Fruit fly (Drosophila melanogaster) whole organism, embryonic: Measurements from ENCODE around the gene CG31957.

Source experiments
- CG10209 ChIP-seq: fragments of 200-800 bp; sonication (Bioruptor generic); optimal IDR thresholded peaks from 3 replicates; lab custom pipeline; 2017; ENCODE audit warnings: missing biosample characterization, mild to moderate bottlenecking, missing genetic modification characterization, missing genetic modification reagents
- CG10321 ChIP-seq: fragments of 200-800 bp; sonication (Bioruptor generic); IDR thresholded peaks from 2 replicates; pipeline ENCODE4 v1.3.6; 2022; ENCODE audit warnings: missing biosample characterization, missing genetic modification characterization
- CG12071 ChIP-seq: fragments of 200-800 bp; sonication (Bioruptor generic); optimal IDR thresholded peaks from 3 replicates; lab custom pipeline; 2018; ENCODE audit warnings: missing biosample characterization, mild to moderate bottlenecking, missing genetic modification characterization
- CG12391 ChIP-seq: fragments of 200-800 bp; sonication (Bioruptor generic); optimal IDR thresholded peaks from 3 replicates; lab custom pipeline; 2018; ENCODE audit warnings: missing biosample characterization, mild to moderate bottlenecking, missing genetic modification characterization, moderate library complexity
- CG13624 ChIP-seq: fragments of 200-800 bp; sonication (Bioruptor generic); optimal IDR thresholded peaks from 2 replicates; lab custom pipeline; 2016; ENCODE audit warnings: missing biosample characterization, missing genetic modification characterization
- CG15073 ChIP-seq: fragments of 200-800 bp; sonication (Bioruptor generic); optimal IDR thresholded peaks from 2 replicates; lab custom pipeline; 2016; ENCODE audit warnings: missing biosample characterization, missing genetic modification characterization
- CG15479 ChIP-seq: fragments of 200-800 bp; sonication (Bioruptor generic); optimal IDR thresholded peaks from 3 replicates; lab custom pipeline; 2019; ENCODE audit warnings: missing biosample characterization, mild to moderate bottlenecking, missing genetic modification characterization, moderate library complexity
- CG15601 ChIP-seq: fragments of 200-800 bp; sonication (Bioruptor generic); optimal IDR thresholded peaks from 3 replicates; lab custom pipeline; 2019; ENCODE audit warnings: missing biosample characterization, mild to moderate bottlenecking, missing genetic modification characterization, moderate library complexity
- CG1647 ChIP-seq: fragments of 200-800 bp; sonication (Bioruptor generic); optimal IDR thresholded peaks from 3 replicates; lab custom pipeline; 2016; ENCODE audit warnings: missing biosample characterization, missing genetic modification characterization
- CG17829 ChIP-seq: fragments of 200-800 bp; optimal IDR thresholded peaks from 2 replicates; lab custom pipeline; 2019; ENCODE audit warnings: missing biosample characterization, mild to moderate bottlenecking, missing genetic modification characterization, moderate library complexity
- CG1792 ChIP-seq: fragments of 200-800 bp; sonication (Bioruptor generic); optimal IDR thresholded peaks from 2 replicates; lab custom pipeline; 2016; ENCODE audit warnings: missing biosample characterization, missing genetic modification characterization
- CG2129 ChIP-seq: fragments of 200-800 bp; sonication (Bioruptor generic); IDR thresholded peaks from 2 replicates; pipeline ENCODE4 v1.3.6; 2022; ENCODE audit warnings: missing biosample characterization, missing genetic modification characterization; ENCODE audit not compliant: partially characterized antibody
- CG30431 ChIP-seq: fragments of 200-800 bp; sonication (Bioruptor generic); optimal IDR thresholded peaks from 2 replicates; lab custom pipeline; 2017; ENCODE audit warnings: missing biosample characterization, missing genetic modification characterization
- CG33557 ChIP-seq: fragments of 200-800 bp; sonication (Bioruptor generic); optimal IDR thresholded peaks from 2 replicates; lab custom pipeline; 2019; ENCODE audit warnings: missing biosample characterization, mild to moderate bottlenecking, missing genetic modification characterization, moderate library complexity
- CG34224 ChIP-seq: fragments of 200-800 bp; sonication (Bioruptor generic); IDR thresholded peaks from 3 replicates; pipeline ENCODE4 v1.3.6; 2022; ENCODE audit warnings: missing biosample characterization, missing genetic modification characterization; ENCODE audit not compliant: partially characterized antibody
- CG4820 ChIP-seq: fragments of 200-800 bp; sonication (Bioruptor generic); optimal IDR thresholded peaks from 3 replicates; lab custom pipeline; 2016; ENCODE audit warnings: missing biosample characterization, missing genetic modification characterization
- CG6175 ChIP-seq: fragments of 200-800 bp; sonication (Bioruptor generic); IDR thresholded peaks from 3 replicates; pipeline ENCODE4 v1.3.6; 2022; ENCODE audit warnings: missing biosample characterization, missing genetic modification characterization
- CG6689 ChIP-seq: fragments of 200-800 bp; sonication (Bioruptor generic); IDR thresholded peaks from 2 replicates; pipeline ENCODE4 v1.3.6; 2022; ENCODE audit warnings: missing biosample characterization, missing genetic modification characterization
- CG6813 ChIP-seq: fragments of 200-800 bp; sonication (Bioruptor generic); optimal IDR thresholded peaks from 2 replicates; lab custom pipeline; 2017; ENCODE audit warnings: missing biosample characterization, missing genetic modification characterization, mild to moderate bottlenecking, moderate library complexity, missing genetic modification reagents
- CG7745 ChIP-seq: fragments of 200-800 bp; sonication (Bioruptor generic); optimal IDR thresholded peaks from 2 replicates; lab custom pipeline; 2018; ENCODE audit warnings: missing biosample characterization, mild to moderate bottlenecking, missing genetic modification characterization, moderate library complexity
- CG8478 ChIP-seq: fragments of >200 bp; optimal IDR thresholded peaks from 2 replicates; lab custom pipeline; 2018
- CG8944 ChIP-seq: fragments of 200-800 bp; sonication (Bioruptor generic); optimal IDR thresholded peaks from 3 replicates; lab custom pipeline; 2016; ENCODE audit warnings: missing biosample characterization, missing genetic modification characterization
- D ChIP-seq, 2 experiments: fragments of 200-800 bp in 1 of 2; fragments of >200 bp in 1 of 2; sonication (Bioruptor generic) in 1 of 2; optimal IDR thresholded peaks; 2 replicates in 1 of 2; 3 replicates in 1 of 2; lab custom pipeline; 2017; ENCODE audit warnings: mild to moderate bottlenecking in 1 of 2, missing biosample characterization in 1 of 2, missing genetic modification characterization in 1 of 2, missing genetic modification reagents in 1 of 2
- Deaf1 ChIP-seq: fragments of 200-800 bp; optimal IDR thresholded peaks from 3 replicates; lab custom pipeline; 2019; ENCODE audit warnings: missing biosample characterization, mild to moderate bottlenecking, missing genetic modification characterization, moderate library complexity
- Dref ChIP-seq: fragments of 200-800 bp; sonication (Bioruptor generic); IDR thresholded peaks from 2 replicates; pipeline ENCODE4 v1.3.6; 2022; ENCODE audit warnings: missing biosample characterization, missing genetic modification characterization
- E2f1 ChIP-seq: fragments of 200-800 bp; sonication (Bioruptor generic); IDR thresholded peaks from 2 replicates; pipeline ENCODE4 v1.3.6; 2022; ENCODE audit warnings: missing biosample characterization, missing genetic modification characterization
- Ets65A ChIP-seq: fragments of 200-800 bp; sonication (Bioruptor generic); peaks from one replicate; lab custom pipeline; 2016; ENCODE audit warnings: missing biosample characterization, missing genetic modification characterization
- HLHmδ ChIP-seq: fragments of 200-800 bp; sonication (Bioruptor generic); optimal IDR thresholded peaks from 2 replicates; lab custom pipeline; 2018; ENCODE audit warnings: missing biosample characterization, mild to moderate bottlenecking, missing genetic modification characterization, moderate library complexity
- Lhr ChIP-seq: fragments of 200-800 bp; sonication (Bioruptor generic); optimal IDR thresholded peaks from 3 replicates; lab custom pipeline; 2017; ENCODE audit warnings: mild to moderate bottlenecking, missing biosample characterization, missing genetic modification reagents, missing genetic modification characterization
- Lpt ChIP-seq: fragments of >200 bp; optimal IDR thresholded peaks from 2 replicates; lab custom pipeline; 2018; ENCODE audit warnings: missing biosample characterization, missing genetic modification characterization
- Mad ChIP-seq: fragments of 200-800 bp; sonication (Bioruptor generic); optimal IDR thresholded peaks from 2 replicates; lab custom pipeline; 2016; ENCODE audit warnings: missing biosample characterization, missing genetic modification characterization
- NC2α ChIP-seq: fragments of 200-800 bp; sonication (Bioruptor generic); optimal IDR thresholded peaks from 2 replicates; lab custom pipeline; 2016; ENCODE audit warnings: missing biosample characterization, missing genetic modification characterization
- NC2β ChIP-seq: fragments of 200-800 bp; sonication (Bioruptor generic); optimal IDR thresholded peaks from 2 replicates; lab custom pipeline; 2016; ENCODE audit warnings: missing biosample characterization, missing genetic modification characterization
- Nf-YC ChIP-seq: fragments of 200-800 bp; optimal IDR thresholded peaks from 3 replicates; lab custom pipeline; 2019; ENCODE audit warnings: missing biosample characterization, mild to moderate bottlenecking, missing genetic modification characterization, moderate library complexity
- Poxn ChIP-seq: fragments of 200-800 bp; sonication (Bioruptor generic); IDR thresholded peaks from 2 replicates; pipeline ENCODE4 v1.3.6; 2022; ENCODE audit warnings: missing biosample characterization, missing genetic modification characterization
- Six4 ChIP-seq: fragments of 200-800 bp; sonication (Bioruptor generic); optimal IDR thresholded peaks from 2 replicates; lab custom pipeline; 2016; ENCODE audit warnings: missing biosample characterization, missing genetic modification characterization
- Spps ChIP-seq: fragments of 200-800 bp; sonication (Bioruptor generic); optimal IDR thresholded peaks from 2 replicates; lab custom pipeline; 2018; ENCODE audit warnings: missing biosample characterization, mild to moderate bottlenecking, missing genetic modification characterization
- Xrp1 ChIP-seq: fragments of 200-800 bp; sonication (Bioruptor generic); IDR thresholded peaks from 2 replicates; pipeline ENCODE4 v1.3.6; 2022; ENCODE audit warnings: missing biosample characterization, missing genetic modification characterization
- ase ChIP-seq: fragments of 200-800 bp; sonication (Bioruptor generic); IDR thresholded peaks from 3 replicates; pipeline ENCODE4 v1.3.6; 2022; ENCODE audit warnings: missing biosample characterization, missing genetic modification characterization
- br ChIP-seq: fragments of >200 bp; optimal IDR thresholded peaks from 2 replicates; lab custom pipeline; 2017
- crc ChIP-seq: fragments of 200-800 bp; sonication (Bioruptor generic); optimal IDR thresholded peaks from 2 replicates; lab custom pipeline; 2016; ENCODE audit warnings: missing biosample characterization, missing genetic modification characterization
- fu2 ChIP-seq: fragments of 200-800 bp; sonication (Bioruptor generic); optimal IDR thresholded peaks from 2 replicates; lab custom pipeline; 2016; ENCODE audit warnings: missing biosample characterization, missing genetic modification characterization
- insv ChIP-seq, 2 experiments: fragments of 200-800 bp; sonication (Bioruptor generic); optimal IDR thresholded peaks; 3 replicates each; lab custom pipeline; 2016 to 2018; ENCODE audit warnings: missing biosample characterization in 2 of 2, missing genetic modification characterization in 2 of 2
- klu ChIP-seq: fragments of 200-800 bp; sonication (Bioruptor generic); IDR thresholded peaks from 2 replicates; pipeline ENCODE4 v1.3.6; 2022; ENCODE audit warnings: missing biosample characterization, missing genetic modification characterization
- nmo ChIP-seq: fragments of 200-800 bp; sonication (Bioruptor generic); optimal IDR thresholded peaks from 2 replicates; lab custom pipeline; 2018; ENCODE audit warnings: missing biosample characterization, mild to moderate bottlenecking, missing genetic modification characterization, moderate library complexity
- p53 ChIP-seq: fragments of 200-800 bp; sonication (Bioruptor generic); optimal IDR thresholded peaks from 2 replicates; lab custom pipeline; 2016; ENCODE audit warnings: missing biosample characterization, missing genetic modification characterization
- pfk ChIP-seq: fragments of 200-800 bp; sonication (Bioruptor generic); optimal IDR thresholded peaks from 2 replicates; lab custom pipeline; 2018; ENCODE audit warnings: missing biosample characterization, mild to moderate bottlenecking, missing genetic modification characterization, moderate library complexity
- scrt ChIP-seq: fragments of 200-800 bp; sonication (Bioruptor generic); optimal IDR thresholded peaks from 2 replicates; lab custom pipeline; 2018; ENCODE audit warnings: missing biosample characterization, mild to moderate bottlenecking, missing genetic modification characterization, moderate library complexity
- sens ChIP-seq: fragments of 200-800 bp; sonication (Bioruptor generic); peaks from one replicate; lab custom pipeline; 2016; ENCODE audit warnings: missing biosample characterization, missing genetic modification characterization
- stc ChIP-seq: fragments of 200-800 bp; sonication (Bioruptor generic); IDR thresholded peaks from 2 replicates; pipeline ENCODE4 v1.3.6; 2022; ENCODE audit warnings: missing biosample characterization, missing genetic modification characterization
- toy ChIP-seq: fragments of 200-800 bp; sonication (Bioruptor generic); IDR thresholded peaks from 2 replicates; pipeline ENCODE4 v1.3.6; 2022; ENCODE audit warnings: missing biosample characterization, missing genetic modification characterization
- wor ChIP-seq: fragments of 200-800 bp; sonication (Bioruptor generic); IDR thresholded peaks from 2 replicates; pipeline ENCODE4 v1.3.6; 2022; ENCODE audit warnings: missing biosample characterization, missing genetic modification characterization
- zfh2 ChIP-seq: fragments of 200-800 bp; sonication (Bioruptor generic); optimal IDR thresholded peaks from 2 replicates; lab custom pipeline; 2016; ENCODE audit warnings: missing biosample characterization, missing genetic modification characterization

CG31957 gene

dm6 chr2L:3856372-3856771, 15.9 kb downstream of the CG31957 start (continued):
- TF ChIP-seq zfh2 (GFP tag; lab: Kevin White, UChicago) (no peak), CG10209 (peak; percentile 32), E2f1 (GFP tag; lab: Robert Waterston, UW) (no peak), p53 (no peak), sens (GFP tag; lab: Kevin White, UChicago) (peak; percentile 64), CG15479 (GFP tag; lab: Kevin White, UChicago) (no peak), pfk (GFP tag; lab: Kevin White, UChicago) (no peak), wor (GFP tag; lab: Robert Waterston, UW) (no peak), Dref (GFP tag; lab: Robert Waterston, UW) (no peak), Ets65A (no peak), CG1647 (GFP tag; lab: Kevin White, UChicago) (no peak), CG30431 (GFP tag; lab: Kevin White, UChicago) (peak; percentile 14), ase (GFP tag; lab: Robert Waterston, UW) (no peak), Deaf1 (no peak), Poxn (GFP tag; lab: Robert Waterston, UW) (no peak), CG7745 (tag; lab: Kevin White, UChicago) (no peak), CG34224 (GFP tag; lab: Robert Waterston, UW) (no peak), CG33557 (GFP tag; lab: Kevin White, UChicago) (peak; percentile 60), toy (GFP tag; lab: Robert Waterston, UW) (no peak), CG6689 (GFP tag; lab: Robert Waterston, UW) (peak; percentile 58), CG12071 (GFP tag; lab: Kevin White, UChicago) (no peak), NC2β (GFP tag; lab: Kevin White, UChicago) (peak; percentile 7), CG6175 (GFP tag; lab: Robert Waterston, UW) (no peak), CG8944 (GFP tag; lab: Kevin White, UChicago) (peak; percentile 6), HLHmδ (GFP tag; lab: Kevin White, UChicago) (no peak), Xrp1 (GFP tag; lab: Robert Waterston, UW) (peak; percentile 68), CG4820 (peak; percentile 42), CG13624 (GFP tag; lab: Kevin White, UChicago) (no peak), fu2 (no peak), CG15601 (tag; lab: Kevin White, UChicago) (peak; percentile 58), D (optimal IDR thresholded peaks at IDR 0.05; lab: Kevin White, UChicago) (no peak), D (GFP tag; optimal IDR thresholded peaks at IDR 0.05; lab: Kevin White, UChicago) (peak; percentile 65), scrt (GFP tag; lab: Kevin White, UChicago) (no peak), CG10321 (GFP tag; lab: Robert Waterston, UW) (no peak), CG1792 (GFP tag; lab: Kevin White, UChicago) (peak; percentile 15), Lpt (no peak), CG12391 (peak; percentile 58), NC2α (GFP tag; lab: Kevin White, UChicago) (no peak), CG2129 (no peak), insv (GFP tag; optimal IDR thresholded peaks at IDR 0.05; lab: Kevin White, UChicago) (no peak), klu (GFP tag; lab: Robert Waterston, UW) (no peak), CG15073 (no peak), br (lab: Kevin White, UChicago) (no peak), CG6813 (GFP tag; lab: Kevin White, UChicago) (no peak), Nf-YC (no peak), Mad (GFP tag; lab: Kevin White, UChicago) (no peak), CG8478 (no peak), Six4 (GFP tag; lab: Kevin White, UChicago) (peak; percentile 22), Spps (tag; lab: Kevin White, UChicago) (peak; percentile 38), CG17829 (tag; lab: Kevin White, UChicago) (peak; percentile 57), Lhr (GFP tag; lab: Kevin White, UChicago) (no peak), nmo (GFP tag; lab: Kevin White, UChicago) (peak; percentile 71), stc (GFP tag; lab: Robert Waterston, UW) (no peak), crc (no peak)
